Worm (Caenorhabditis elegans): ENCODE data around the gene gldi-11.

DNA sequence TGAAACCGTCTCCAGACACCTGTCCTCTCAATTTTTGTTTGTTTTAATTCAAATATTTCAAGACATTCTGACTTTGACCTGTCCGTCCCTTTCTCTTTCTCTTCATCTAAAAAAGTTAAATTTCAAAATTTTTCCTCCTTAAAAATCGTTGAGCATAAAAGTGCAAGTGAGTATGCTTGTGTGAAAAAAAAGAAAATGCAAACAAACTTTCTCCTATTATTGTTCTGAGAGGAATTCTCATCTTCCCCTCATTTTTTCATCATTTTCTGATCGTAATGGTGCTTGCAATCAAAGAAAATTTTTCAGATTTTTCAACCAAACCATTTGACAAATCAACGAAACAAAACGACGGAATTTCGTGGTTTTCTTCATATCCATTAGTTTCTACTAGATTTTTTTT, 23.3 kb upstream of the gldi-11 start, which contains the start of gene shc-2:
- TF ChIP-seq klf-2 (GFP tag; conservative IDR thresholded peaks at IDR 0.05) (no peak), tab-1 (GFP tag; IDR thresholded peaks at IDR 0.05) (no peak), flt-1 (GFP tag; IDR thresholded peaks at IDR 0.05) (no peak), med-1 (GFP tag; optimal IDR thresholded peaks at IDR 0.05; ENCODE audit: insufficient read depth) (no peak), T22C8.4 (GFP tag; IDR thresholded peaks at IDR 0.05) (no peak)

All from whole organism, midembryonic.